Worm (Caenorhabditis elegans): ENCODE data around the gene cest-16.

The cest-16 gene

DNA sequence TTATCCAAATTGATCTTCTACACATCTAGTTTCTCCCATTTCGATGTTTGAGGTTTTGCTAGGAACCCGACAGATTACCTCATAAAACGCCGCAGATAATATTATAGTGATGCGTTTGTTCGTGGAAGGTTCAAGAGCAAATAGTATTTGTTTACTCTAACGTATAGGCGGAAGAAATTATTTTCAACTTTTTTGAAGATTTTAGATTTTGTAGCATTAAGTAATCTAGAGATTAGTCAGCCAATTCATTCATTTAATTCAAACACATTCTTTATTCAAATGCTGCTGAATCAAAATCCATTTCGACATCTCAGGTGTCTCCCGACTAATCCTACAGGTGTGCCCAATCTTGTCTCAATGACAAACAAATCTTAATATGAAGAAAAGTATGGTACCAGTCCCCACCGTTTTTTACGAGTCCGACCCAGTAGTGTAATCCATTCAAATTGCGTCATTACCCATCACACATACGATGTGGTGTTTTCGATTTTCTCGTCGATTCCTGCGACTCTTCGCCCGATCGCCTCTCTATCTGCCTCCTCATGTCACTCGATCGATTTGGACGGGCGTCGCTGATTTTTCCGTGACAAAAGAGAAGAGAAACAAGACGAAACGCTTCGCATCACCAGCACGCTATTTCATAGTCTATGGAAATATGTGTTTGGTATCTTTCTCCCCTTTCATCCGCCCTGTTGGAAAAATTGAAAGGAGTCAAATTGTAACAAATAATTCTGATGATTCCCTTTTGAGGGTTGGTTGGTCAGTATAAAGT is 45.7 kb upstream of the cest-16 start (continued):
- peak; percentile 25 for TF ChIP-seq jun-1 (tag; optimal IDR thresholded peaks at IDR 0.05)
- no peak for TF ChIP-seq unc-130 (GFP tag; optimal IDR thresholded peaks at IDR 0.05)
- peak in 1 of 2 experiments; percentile 79 for TF ChIP-seq daf-16 (GFP tag; optimal IDR thresholded peaks at IDR 0.05)
- peak; percentile 87 for TF ChIP-seq daf-16 (tag; optimal IDR thresholded peaks at IDR 0.05)
- TF ChIP-seq zip-11 (GFP tag; IDR thresholded peaks at IDR 0.05), result no peak
- TF ChIP-seq hlh-30 (tag; optimal IDR thresholded peaks at IDR 0.05; ENCODE audit: insufficient read depth), result peak; percentile 78
- no peak for TF ChIP-seq sdz-12 (GFP tag; optimal IDR thresholded peaks at IDR 0.05)
- TF ChIP-seq aha-1 (tag), result peak; percentile 95
- no peak for TF ChIP-seq mxl-2 (GFP tag; conservative IDR thresholded peaks at IDR 0.05)
- no peak for TF ChIP-seq nhr-6 (tag; optimal IDR thresholded peaks at IDR 0.05)
- TF ChIP-seq lin-1 (GFP tag; IDR thresholded peaks at IDR 0.05), result no peak
- TF ChIP-seq pqm-1 (tag; optimal IDR thresholded peaks at IDR 0.05), result no peak
- peak; percentile 85 for TF ChIP-seq T26A8.4 (GFP tag; IDR thresholded peaks at IDR 0.05)
- TF ChIP-seq nhr-10 (tag; optimal IDR thresholded peaks at IDR 0.05), result peak; percentile 7
- TF ChIP-seq mdt-29 (GFP tag; IDR thresholded peaks at IDR 0.05), result peak; percentile 65
- 0 out of 2 replicates have a peak, but pooled peaks have one; percentile 16 for TF ChIP-seq dmd-8 (GFP tag; IDR thresholded peaks at IDR 0.05)
- peak; percentile 56; the same call in 1 of the 2 replicates for TF ChIP-seq php-3 (GFP tag; IDR thresholded peaks at IDR 0.05)
- peak; percentile 32 for TF ChIP-seq spr-1 (tag; optimal IDR thresholded peaks at IDR 0.05)
- TF ChIP-seq nhr-42 (GFP tag; IDR thresholded peaks at IDR 0.05), result peak; percentile 30; the same call in 1 of the 2 replicates
- TF ChIP-seq nhr-102 (tag; optimal IDR thresholded peaks at IDR 0.05), result peak; percentile 73
- TF ChIP-seq tag-97 (GFP tag; IDR thresholded peaks at IDR 0.05), result no peak
- TF ChIP-seq madf-9 (GFP tag; conservative IDR thresholded peaks at IDR 0.05), result 0 out of 2 replicates have a peak, but pooled peaks have one; percentile 14
- TF ChIP-seq arid-1 (GFP tag; conservative IDR thresholded peaks at IDR 0.05), result no peak
- peak; percentile 61; the same call in 1 of the 2 replicates for TF ChIP-seq saeg-2 (GFP tag; IDR thresholded peaks at IDR 0.05)
- no peak for TF ChIP-seq T20F7.1 (GFP tag; optimal IDR thresholded peaks at IDR 0.05)
- 0 out of 2 replicates have a peak, but pooled peaks have one; percentile 27 for TF ChIP-seq ctbp-1 (GFP tag; IDR thresholded peaks at IDR 0.05)
- TF ChIP-seq lin-38 (GFP tag; IDR thresholded peaks at IDR 0.05), result peak; percentile 25
- no peak for TF ChIP-seq madf-5 (GFP tag; IDR thresholded peaks at IDR 0.05)
- no peak for TF ChIP-seq aly-2 (tag; optimal IDR thresholded peaks at IDR 0.05)
- TF ChIP-seq Y5F2A.4 (GFP tag; optimal IDR thresholded peaks at IDR 0.05), result no peak
- peak; percentile 66 for TF ChIP-seq ceh-28 (tag; optimal IDR thresholded peaks at IDR 0.05)
- peak; percentile 53; the same call in 1 of the 2 replicates for TF ChIP-seq tra-1 (GFP tag; IDR thresholded peaks at IDR 0.05)
- TF ChIP-seq Y48G9A.11 (GFP tag; IDR thresholded peaks at IDR 0.05), result 0 out of 2 replicates have a peak, but pooled peaks have one; percentile 28
- peak; percentile 54 for TF ChIP-seq nhr-25 (tag; optimal IDR thresholded peaks at IDR 0.05; ENCODE audit: borderline replicate concordance, insufficient read depth)
- TF ChIP-seq nhr-76 (tag; optimal IDR thresholded peaks at IDR 0.05), result peak; percentile 42
- TF ChIP-seq pha-4 (GFP tag; IDR thresholded peaks at IDR 0.05), result no peak
- no peak for TF ChIP-seq pha-4 (tag; optimal IDR thresholded peaks at IDR 0.05)
- TF ChIP-seq dmd-6 (GFP tag; IDR thresholded peaks at IDR 0.05), result peak; percentile 62
- peak in 1 of 2 experiments; percentile 90 for TF ChIP-seq hif-1 (tag; optimal IDR thresholded peaks at IDR 0.05)
- peak; percentile 53 for TF ChIP-seq dve-1 (tag; optimal IDR thresholded peaks at IDR 0.05; ENCODE audit: insufficient read depth)
- peak; percentile 86 for TF ChIP-seq hlh-11 (tag; optimal IDR thresholded peaks at IDR 0.05)
- 0 out of 2 replicates have a peak, but pooled peaks have one; percentile 61 for TF ChIP-seq egl-43 (GFP tag; IDR thresholded peaks at IDR 0.05)
- peak; percentile 79 for TF ChIP-seq duxl-1 (tag; optimal IDR thresholded peaks at IDR 0.05; ENCODE audit: poor library complexity)
- TF ChIP-seq zfp-3 (GFP tag; conservative IDR thresholded peaks at IDR 0.05), result peak; percentile 68
- TF ChIP-seq nhr-41 (GFP tag; IDR thresholded peaks at IDR 0.05), result no peak
- TF ChIP-seq lsy-2 (tag; optimal IDR thresholded peaks at IDR 0.05), result peak; percentile 1 to 46
